Fruit fly (Drosophila melanogaster) whole organism, embryonic: ENCODE measurements around the gene P5CDh1.

ENCODE experiments used
- Abd-B ChIP-seq: fragments of 200-800 bp; sonication (Bioruptor generic); optimal IDR thresholded peaks from 2 replicates; lab custom pipeline; 2018; ENCODE audit warnings: missing biosample characterization, mild to moderate bottlenecking, missing genetic modification characterization, moderate library complexity
- Aef1 ChIP-seq: fragments of 200-800 bp; sonication (Bioruptor generic); IDR thresholded peaks from 3 replicates; pipeline ENCODE4 v1.3.6; 2022; ENCODE audit warnings: missing biosample characterization, missing genetic modification characterization
- Asciz ChIP-seq: fragments of 200-800 bp; sonication (Bioruptor generic); optimal IDR thresholded peaks from 2 replicates; lab custom pipeline; 2017; ENCODE audit warnings: missing biosample characterization, mild to moderate bottlenecking, missing genetic modification characterization, missing genetic modification reagents
- Bteb2 ChIP-seq: fragments of 200-800 bp; sonication (Bioruptor generic); optimal IDR thresholded peaks from 2 replicates; lab custom pipeline; 2016; ENCODE audit warnings: missing biosample characterization, missing genetic modification characterization
- CG10209 ChIP-seq: fragments of 200-800 bp; sonication (Bioruptor generic); optimal IDR thresholded peaks from 3 replicates; lab custom pipeline; 2017; ENCODE audit warnings: missing biosample characterization, mild to moderate bottlenecking, missing genetic modification characterization, missing genetic modification reagents
- CG10462 ChIP-seq: fragments of 200-800 bp; sonication (Bioruptor generic); optimal IDR thresholded peaks from 2 replicates; lab custom pipeline; 2016; ENCODE audit warnings: missing biosample characterization, missing genetic modification characterization
- CG11398 ChIP-seq: fragments of 200-800 bp; sonication (Bioruptor generic); optimal IDR thresholded peaks from 2 replicates; lab custom pipeline; 2016; ENCODE audit warnings: missing biosample characterization, missing genetic modification characterization
- CG12391 ChIP-seq: fragments of 200-800 bp; sonication (Bioruptor generic); optimal IDR thresholded peaks from 3 replicates; lab custom pipeline; 2018; ENCODE audit warnings: missing biosample characterization, mild to moderate bottlenecking, missing genetic modification characterization, moderate library complexity
- CG13424 ChIP-seq: fragments of 200-800 bp; sonication (Bioruptor generic); optimal IDR thresholded peaks from 2 replicates; lab custom pipeline; 2019; ENCODE audit warnings: missing biosample characterization, mild to moderate bottlenecking, missing genetic modification characterization, moderate library complexity
- CG1602 ChIP-seq: fragments of 200-800 bp; sonication (Bioruptor generic); optimal IDR thresholded peaks from 3 replicates; lab custom pipeline; 2016; ENCODE audit warnings: missing biosample characterization, missing genetic modification characterization
- CG17568 ChIP-seq: fragments of 200-800 bp; sonication (Bioruptor generic); optimal IDR thresholded peaks from 2 replicates; lab custom pipeline; 2018; ENCODE audit warnings: missing biosample characterization, mild to moderate bottlenecking, missing genetic modification characterization, moderate library complexity
- CG2712 ChIP-seq: fragments of 200-800 bp; optimal IDR thresholded peaks from 3 replicates; lab custom pipeline; 2019; ENCODE audit warnings: missing biosample characterization, mild to moderate bottlenecking, missing genetic modification characterization, moderate library complexity
- CG31388 ChIP-seq: fragments of 200-800 bp; sonication (Bioruptor generic); optimal IDR thresholded peaks from 2 replicates; lab custom pipeline; 2016; ENCODE audit warnings: missing biosample characterization, missing genetic modification characterization
- CG3838 ChIP-seq: fragments of 200-800 bp; sonication (Bioruptor generic); optimal IDR thresholded peaks from 3 replicates; lab custom pipeline; 2016; ENCODE audit warnings: missing biosample characterization, missing genetic modification characterization
- CG6175 ChIP-seq: fragments of 200-800 bp; sonication (Bioruptor generic); IDR thresholded peaks from 3 replicates; pipeline ENCODE4 v1.3.6; 2022; ENCODE audit warnings: missing biosample characterization, missing genetic modification characterization
- Chrac-16 ChIP-seq: fragments of 200-800 bp; sonication (Bioruptor generic); optimal IDR thresholded peaks from 3 replicates; lab custom pipeline; 2016; ENCODE audit warnings: missing biosample characterization, missing genetic modification characterization
- Dad ChIP-seq: fragments of 200-800 bp; sonication (Bioruptor generic); optimal IDR thresholded peaks from 3 replicates; lab custom pipeline; 2016; ENCODE audit warnings: missing biosample characterization, missing genetic modification characterization
- H2.0 ChIP-seq: fragments of 200-800 bp; sonication (Bioruptor generic); IDR thresholded peaks from 2 replicates; pipeline ENCODE4 v1.3.6; 2022; ENCODE audit warnings: missing biosample characterization, missing genetic modification characterization
- Hey ChIP-seq: fragments of 200-800 bp; sonication (Bioruptor generic); optimal IDR thresholded peaks from 3 replicates; lab custom pipeline; 2018; ENCODE audit warnings: missing biosample characterization, mild to moderate bottlenecking, missing genetic modification characterization
- Lhr ChIP-seq: fragments of 200-800 bp; sonication (Bioruptor generic); optimal IDR thresholded peaks from 3 replicates; lab custom pipeline; 2017; ENCODE audit warnings: mild to moderate bottlenecking, missing biosample characterization, missing genetic modification reagents, missing genetic modification characterization
- Lim3 ChIP-seq: fragments of 200-800 bp; sonication (Bioruptor generic); IDR thresholded peaks from 2 replicates; pipeline ENCODE4 v1.3.6; 2022; ENCODE audit warnings: missing biosample characterization, missing genetic modification characterization
- Med ChIP-seq: fragments of 200-800 bp; sonication (Bioruptor generic); peaks from one replicate; lab custom pipeline; 2016; ENCODE audit warnings: missing biosample characterization, missing genetic modification characterization, mild to moderate bottlenecking, inconsistent platforms, moderate library complexity
- Sin3A ChIP-seq: fragments of >200 bp; optimal IDR thresholded peaks from 2 replicates; lab custom pipeline; 2018
- ara ChIP-seq: fragments of 200-800 bp; sonication (Bioruptor generic); IDR thresholded peaks from 2 replicates; pipeline ENCODE4 v1.3.6; 2022; ENCODE audit warnings: missing biosample characterization, missing genetic modification characterization
- cg ChIP-seq: fragments of 200-800 bp; sonication (Bioruptor generic); optimal IDR thresholded peaks from 3 replicates; lab custom pipeline; 2019; ENCODE audit warnings: missing biosample characterization, mild to moderate bottlenecking, missing genetic modification characterization, moderate library complexity
- chinmo ChIP-seq: fragments of 200-800 bp; sonication (Bioruptor generic); IDR thresholded peaks from 4 replicates; pipeline ENCODE4 v1.3.6; 2022; ENCODE audit warnings: missing biosample characterization, missing genetic modification characterization; ENCODE audit not compliant: partially characterized antibody
- dimm ChIP-seq: fragments of 200-800 bp; sonication (Bioruptor generic); IDR thresholded peaks from 2 replicates; pipeline ENCODE4 v1.3.6; 2022; ENCODE audit warnings: missing biosample characterization, missing genetic modification characterization
- dpn ChIP-seq, 2 experiments: fragments of 200-800 bp; sonication (Bioruptor generic); optimal IDR thresholded peaks; 3 replicates each; lab custom pipeline; 2016; ENCODE audit warnings: missing biosample characterization in 2 of 2, missing genetic modification characterization in 2 of 2
- dysf ChIP-seq: fragments of 200-800 bp; sonication (Bioruptor generic); IDR thresholded peaks from 3 replicates; pipeline ENCODE4 v1.3.6; 2022; ENCODE audit warnings: missing biosample characterization, missing genetic modification characterization
- eve ChIP-seq, 2 experiments: fragments of >200 bp; optimal IDR thresholded peaks; 2 replicates each; lab custom pipeline; 2017; ENCODE audit warnings: missing biosample characterization in 2 of 2, missing genetic modification characterization in 2 of 2
- gem ChIP-seq: fragments of 200-800 bp; sonication (Bioruptor generic); optimal IDR thresholded peaks from 2 replicates; lab custom pipeline; 2019; ENCODE audit warnings: missing biosample characterization, mild to moderate bottlenecking, missing genetic modification characterization, moderate library complexity
- h ChIP-seq: fragments of >200 bp; optimal IDR thresholded peaks from 2 replicates; lab custom pipeline; 2017
- hbn ChIP-seq: fragments of 200-800 bp; sonication (Bioruptor generic); IDR thresholded peaks from 2 replicates; pipeline ENCODE4 v1.3.6; 2022; ENCODE audit warnings: missing biosample characterization, missing genetic modification characterization; ENCODE audit not compliant: partially characterized antibody
- hkb ChIP-seq, 2 experiments: fragments of 200-800 bp in 1 of 2; fragments of >200 bp in 1 of 2; sonication (Bioruptor generic) in 1 of 2; IDR thresholded peaks in 1 of 2; optimal IDR thresholded peaks in 1 of 2; 2 replicates each; pipeline versions ENCODE4 v1.3.6 to Lab custom; 2017 to 2022; ENCODE audit warnings: missing biosample characterization in 1 of 2, missing genetic modification characterization in 1 of 2
- ind ChIP-seq: fragments of 200-800 bp; sonication (Bioruptor generic); optimal IDR thresholded peaks from 3 replicates; lab custom pipeline; 2016; ENCODE audit warnings: missing biosample characterization, missing genetic modification characterization
- odd ChIP-seq: fragments of 200-800 bp; sonication (Bioruptor generic); optimal IDR thresholded peaks from 2 replicates; lab custom pipeline; 2017; ENCODE audit warnings: missing biosample characterization, mild to moderate bottlenecking, missing genetic modification characterization
- peb ChIP-seq: fragments of 200-800 bp; sonication (Bioruptor generic); IDR thresholded peaks from 2 replicates; pipeline ENCODE4 v1.3.6; 2022; ENCODE audit warnings: missing biosample characterization, missing genetic modification characterization
- pfk ChIP-seq: fragments of 200-800 bp; sonication (Bioruptor generic); optimal IDR thresholded peaks from 2 replicates; lab custom pipeline; 2018; ENCODE audit warnings: missing biosample characterization, mild to moderate bottlenecking, missing genetic modification characterization, moderate library complexity
- phol ChIP-seq: fragments of 200-800 bp; sonication (Bioruptor generic); optimal IDR thresholded peaks from 3 replicates; lab custom pipeline; 2018; ENCODE audit warnings: missing biosample characterization, mild to moderate bottlenecking, missing genetic modification characterization, moderate library complexity
- pros ChIP-seq: fragments of 200-800 bp; sonication (Bioruptor generic); optimal IDR thresholded peaks from 3 replicates; lab custom pipeline; 2019; ENCODE audit warnings: missing biosample characterization, mild to moderate bottlenecking, missing genetic modification characterization, moderate library complexity
- psq ChIP-seq: fragments of 200-800 bp; sonication (Bioruptor generic); optimal IDR thresholded peaks from 2 replicates; lab custom pipeline; 2017; ENCODE audit warnings: missing biosample characterization, missing genetic modification characterization
- run ChIP-seq: fragments of 200-800 bp; sonication (Bioruptor generic); optimal IDR thresholded peaks from 3 replicates; lab custom pipeline; 2018; ENCODE audit warnings: missing biosample characterization, mild to moderate bottlenecking, missing genetic modification characterization
- sc ChIP-seq, 3 experiments: fragments of >200 bp in 2 of 3; fragments of 200-800 bp in 1 of 3; sonication (Bioruptor generic) in 1 of 3; optimal IDR thresholded peaks; 2 replicates in 2 of 3; 3 replicates in 1 of 3; lab custom pipeline; 2017; ENCODE audit warnings: mild to moderate bottlenecking in 1 of 3, missing biosample characterization in 1 of 3, missing genetic modification characterization in 1 of 3, missing genetic modification reagents in 1 of 3
- scrt ChIP-seq: fragments of 200-800 bp; sonication (Bioruptor generic); optimal IDR thresholded peaks from 2 replicates; lab custom pipeline; 2018; ENCODE audit warnings: missing biosample characterization, mild to moderate bottlenecking, missing genetic modification characterization, moderate library complexity
- seq ChIP-seq: fragments of 200-800 bp; sonication (Bioruptor generic); IDR thresholded peaks from 2 replicates; pipeline ENCODE4 v1.3.6; 2022; ENCODE audit warnings: missing biosample characterization, missing genetic modification characterization
- tgo ChIP-seq: fragments of 200-800 bp; sonication (Bioruptor generic); IDR thresholded peaks from 3 replicates; pipeline ENCODE4 v1.3.6; 2022; ENCODE audit warnings: missing biosample characterization, missing genetic modification characterization
- tin ChIP-seq: fragments of 200-800 bp; sonication (Bioruptor generic); optimal IDR thresholded peaks from 3 replicates; lab custom pipeline; 2016; ENCODE audit warnings: missing biosample characterization, missing genetic modification characterization
- vfl ChIP-seq: fragments of 200-800 bp; sonication (Bioruptor generic); optimal IDR thresholded peaks from 2 replicates; lab custom pipeline; 2016; ENCODE audit warnings: missing biosample characterization, missing genetic modification characterization
- zf30C ChIP-seq: fragments of 200-800 bp; sonication (Bioruptor generic); optimal IDR thresholded peaks from 3 replicates; lab custom pipeline; 2018; ENCODE audit warnings: missing biosample characterization, mild to moderate bottlenecking, missing genetic modification characterization
- zfh1 ChIP-seq: fragments of 200-800 bp; sonication (Bioruptor generic); IDR thresholded peaks from 3 replicates; pipeline ENCODE4 v1.3.6; 2022; ENCODE audit warnings: missing biosample characterization, missing genetic modification characterization

Gene P5CDh1

DNA sequence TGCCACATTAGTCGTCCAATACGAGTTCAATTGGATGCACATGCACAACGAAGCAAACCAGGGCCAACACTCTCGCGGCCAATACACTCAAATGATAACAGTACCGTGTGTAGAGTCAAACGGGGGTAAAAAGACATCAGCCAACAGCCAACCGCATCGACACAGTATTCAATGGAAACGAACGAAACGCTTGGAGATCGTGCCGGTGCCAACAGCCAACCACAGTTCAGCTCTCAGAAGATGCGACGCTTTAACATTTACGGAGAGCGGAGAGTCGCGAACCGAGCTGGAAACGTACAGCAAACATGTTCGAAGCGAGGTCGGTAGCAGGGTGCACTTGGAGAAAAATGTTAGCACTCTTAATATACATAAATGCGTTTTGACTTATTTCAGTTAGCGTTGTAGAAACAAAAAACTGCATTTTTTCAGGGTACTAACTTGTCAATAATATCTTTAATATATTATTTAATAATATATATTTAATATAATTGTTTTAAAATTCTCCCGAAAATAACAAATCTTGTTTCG, 33.1 kb downstream of the P5CDh1 start (continued):
- TF ChIP-seq tgo (GFP tag; lab: Robert Waterston, UW) = peak; percentile 72
- peak; percentile 1 for TF ChIP-seq Lhr (GFP tag; lab: Kevin White, UChicago)
- TF ChIP-seq Dad (GFP tag; lab: Kevin White, UChicago) = no peak
- TF ChIP-seq tin (GFP tag; lab: Kevin White, UChicago) = peak; percentile 62
- no peak for TF ChIP-seq CG31388 (GFP tag; lab: Kevin White, UChicago)
- TF ChIP-seq sc (optimal IDR thresholded peaks at IDR 0.05; lab: Kevin White, UChicago) = no peak
- peak; percentile 44 for TF ChIP-seq sc (GFP tag; optimal IDR thresholded peaks at IDR 0.05; lab: Kevin White, UChicago)
- peak; percentile 83 for TF ChIP-seq Med (GFP tag; lab: Kevin White, UChicago)
- peak; percentile 49 for TF ChIP-seq ind (GFP tag; lab: Kevin White, UChicago)
- TF ChIP-seq dpn (GFP tag; optimal IDR thresholded peaks at IDR 0.05; lab: Kevin White, UChicago) = peak in 1 of 2 experiments; percentile 66
- TF ChIP-seq eve (GFP tag; optimal IDR thresholded peaks at IDR 0.05; lab: Kevin White, UChicago) = no peak
- TF ChIP-seq psq = peak; percentile 44
- peak; percentile 82 for TF ChIP-seq phol (tag; lab: Kevin White, UChicago)
- TF ChIP-seq Asciz (GFP tag; lab: Kevin White, UChicago) = peak; percentile 64
- peak; percentile 35 for TF ChIP-seq run
- TF ChIP-seq Hey (tag; lab: Kevin White, UChicago) = no peak
- no peak for TF ChIP-seq CG17568
- 0 out of 2 replicates have a peak, but pooled peaks have one; percentile 44 for TF ChIP-seq peb (GFP tag; lab: Robert Waterston, UW)
- TF ChIP-seq Lim3 = 0 out of 2 replicates have a peak, but pooled peaks have one; percentile 17
- TF ChIP-seq Abd-B (GFP tag; lab: Kevin White, UChicago) = peak; percentile 22
- no peak for TF ChIP-seq vfl (GFP tag; lab: Kevin White, UChicago)
- peak; percentile 72 for TF ChIP-seq cg (GFP tag; lab: Kevin White, UChicago)
- TF ChIP-seq pros (GFP tag; lab: Kevin White, UChicago) = no peak
- no peak for TF ChIP-seq scrt (GFP tag; lab: Kevin White, UChicago)
- 0 out of 3 replicates have a peak, but pooled peaks have one; percentile 21 for TF ChIP-seq Aef1
- TF ChIP-seq pfk (GFP tag; lab: Kevin White, UChicago) = no peak
- no peak for TF ChIP-seq CG6175 (GFP tag; lab: Robert Waterston, UW)
- TF ChIP-seq gem (tag; lab: Kevin White, UChicago) = peak; percentile 87
- 0 out of 2 replicates have a peak, but pooled peaks have one; percentile 15 for TF ChIP-seq dimm
- TF ChIP-seq CG2712 (tag; lab: Kevin White, UChicago) = peak; percentile 85
- no peak for TF ChIP-seq Bteb2 (GFP tag; lab: Kevin White, UChicago)
- peak; percentile 69; the same call in 2 of the 3 replicates for TF ChIP-seq dysf
- peak; percentile 80 for TF ChIP-seq ara (GFP tag; lab: Robert Waterston, UW)
- peak; percentile 82 for TF ChIP-seq CG12391 (tag; lab: Kevin White, UChicago)
- no peak for TF ChIP-seq hkb (optimal IDR thresholded peaks at IDR 0.05; lab: Kevin White, UChicago)
- TF ChIP-seq hkb (GFP tag; IDR thresholded peaks at IDR 0.05; lab: Robert Waterston, UW) = peak; percentile 72
- TF ChIP-seq CG3838 (GFP tag; lab: Kevin White, UChicago) = no peak
- TF ChIP-seq CG13424 (tag; lab: Kevin White, UChicago) = peak; percentile 77
- TF ChIP-seq CG11398 (GFP tag; lab: Kevin White, UChicago) = no peak
- peak; percentile 16 for TF ChIP-seq CG10462
- no peak for TF ChIP-seq Sin3A (lab: Kevin White, UChicago)
- TF ChIP-seq zfh1 (GFP tag; lab: Robert Waterston, UW) = peak; percentile 78
- TF ChIP-seq odd (GFP tag; lab: Kevin White, UChicago) = peak; percentile 51
- TF ChIP-seq zf30C (GFP tag; lab: Kevin White, UChicago) = peak; percentile 95
- peak; percentile 59 for TF ChIP-seq CG1602
- TF ChIP-seq Chrac-16 (GFP tag; lab: Kevin White, UChicago) = peak; percentile 46
- TF ChIP-seq seq (GFP tag; lab: Robert Waterston, UW) = peak; percentile 47; the same call in 1 of the 2 replicates
- no peak for TF ChIP-seq chinmo (GFP tag; lab: Robert Waterston, UW)
- TF ChIP-seq hbn (GFP tag; lab: Robert Waterston, UW) = no peak
- peak; percentile 77 for TF ChIP-seq CG10209 (GFP tag; lab: Kevin White, UChicago)
- TF ChIP-seq h (lab: Kevin White, UChicago) = no peak
- TF ChIP-seq H2.0 (GFP tag; lab: Robert Waterston, UW) = peak; percentile 54; the same call in 1 of the 2 replicates
